Worm (Caenorhabditis elegans) whole organism, L4 larva: ENCODE data around the gene dnj-26.

ENCODE experiments used
- D1046.2 ChIP-seq: fragments of 200-800 bp; sonication (Bioruptor generic); IDR thresholded peaks from 2 replicates; pipeline ENCODE4 v1.3.6; 2022; ENCODE audit warnings: missing genetic modification characterization, missing compliant biosample characterization
- F37D6.2 ChIP-seq: sonication (generic microtip); optimal IDR thresholded peaks from 2 replicates; lab custom pipeline; 2016; ENCODE audit warnings: mild to moderate bottlenecking, missing genetic modification characterization, missing compliant biosample characterization
- F44E2.7 ChIP-seq: fragments of 200-800 bp; sonication (Bioruptor generic); IDR thresholded peaks from 2 replicates; pipeline ENCODE4 v2.1.2; 2022; ENCODE audit warnings: missing genetic modification characterization, missing compliant biosample characterization
- Y48G9A.11 ChIP-seq: fragments of 200-800 bp; sonication (Bioruptor generic); IDR thresholded peaks from 2 replicates; pipeline ENCODE4 v1.3.6; 2022; ENCODE audit warnings: missing genetic modification reagents, missing genetic modification characterization, missing compliant biosample characterization
- ZK337.2 ChIP-seq: fragments of 200-800 bp; sonication (Bioruptor generic); IDR thresholded peaks from 2 replicates; pipeline ENCODE4 v1.3.6; 2022; ENCODE audit warnings: missing genetic modification reagents, missing genetic modification characterization, missing compliant biosample characterization
- aha-1 ChIP-seq: fragments of 150-350 bp; peaks from one replicate; lab custom pipeline; 2014; ENCODE audit warnings: missing biosample characterization, missing genetic modification characterization
- ama-1 ChIP-seq: fragments of 150-350 bp; optimal IDR thresholded peaks from 2 replicates; lab custom pipeline; 2014; ENCODE audit warnings: inconsistent platforms, mixed read lengths
- attf-4 ChIP-seq: sonication (generic microtip); optimal IDR thresholded peaks from 3 replicates; lab custom pipeline; 2017; ENCODE audit warnings: missing biosample characterization, missing genetic modification characterization
- ceh-20 ChIP-seq: fragments of 200-800 bp; sonication (Bioruptor generic); IDR thresholded peaks from 2 replicates; pipeline ENCODE4 v1.3.6; 2022; ENCODE audit warnings: missing genetic modification reagents, missing genetic modification characterization, missing compliant biosample characterization
- ceh-44 ChIP-seq: fragments of 200-800 bp; sonication (Bioruptor generic); IDR thresholded peaks from 2 replicates; pipeline ENCODE4 v1.3.6; 2022; ENCODE audit warnings: missing genetic modification reagents, missing genetic modification characterization, missing compliant biosample characterization
- ceh-62 ChIP-seq: sonication (generic microtip); optimal IDR thresholded peaks from 2 replicates; lab custom pipeline; 2017; ENCODE audit warnings: missing biosample characterization, missing genetic modification characterization
- cey-2 ChIP-seq: sonication (generic microtip); optimal IDR thresholded peaks from 3 replicates; lab custom pipeline; 2017; ENCODE audit warnings: missing genetic modification characterization, mild to moderate bottlenecking, missing compliant biosample characterization, antibody characterized with exemption, borderline replicate concordance; ENCODE audit not compliant: insufficient read depth
- ctbp-1 ChIP-seq: fragments of 200-800 bp; sonication (Bioruptor generic); IDR thresholded peaks from 2 replicates; pipeline ENCODE4 v1.3.6; 2022; ENCODE audit warnings: missing genetic modification reagents, missing genetic modification characterization, missing compliant biosample characterization
- daf-12 ChIP-seq: fragments of 150-350 bp; optimal IDR thresholded peaks from 2 replicates; lab custom pipeline; 2014; ENCODE audit warnings: missing biosample characterization, missing genetic modification reagents, missing genetic modification characterization
- dmd-9 ChIP-seq: fragments of 200-800 bp; sonication (Bioruptor generic); IDR thresholded peaks from 2 replicates; pipeline ENCODE4 v1.3.6; 2022; ENCODE audit warnings: missing genetic modification reagents, missing genetic modification characterization, missing compliant biosample characterization
- dpl-1 ChIP-seq: fragments of 150-350 bp; optimal IDR thresholded peaks from 2 replicates; lab custom pipeline; 2014; ENCODE audit warnings: missing biosample characterization, missing genetic modification reagents, missing genetic modification characterization
- duxl-1 ChIP-seq: sonication (generic microtip); optimal IDR thresholded peaks from 2 replicates; lab custom pipeline; 2016; ENCODE audit warnings: mild to moderate bottlenecking, missing genetic modification characterization, moderate library complexity, missing compliant biosample characterization; ENCODE audit not compliant: poor library complexity
- fos-1 ChIP-seq: fragments of 150-350 bp; optimal IDR thresholded peaks from 2 replicates; lab custom pipeline; 2014; ENCODE audit warnings: missing biosample characterization, missing genetic modification characterization
- hlh-11 ChIP-seq: fragments of 200-800 bp; sonication (Bioruptor generic); optimal IDR thresholded peaks from 2 replicates; lab custom pipeline; 2018; ENCODE audit warnings: mild to moderate bottlenecking, missing genetic modification characterization, missing compliant biosample characterization
- hmg-1.1 ChIP-seq: fragments of 200-800 bp; sonication (Bioruptor generic); IDR thresholded peaks from 2 replicates; pipeline ENCODE4 v1.3.6; 2022; ENCODE audit warnings: missing genetic modification reagents, missing genetic modification characterization, missing compliant biosample characterization
- lim-7 ChIP-seq: fragments of 200-800 bp; sonication (Bioruptor generic); IDR thresholded peaks from 2 replicates; pipeline ENCODE4 v1.3.6; 2022; ENCODE audit warnings: missing genetic modification characterization, missing compliant biosample characterization
- lin-1 ChIP-seq: fragments of 200-800 bp; sonication (Bioruptor generic); IDR thresholded peaks from 2 replicates; pipeline ENCODE4 v1.3.6; 2022; ENCODE audit warnings: missing genetic modification reagents, missing genetic modification characterization, missing compliant biosample characterization
- lin-15B ChIP-seq: fragments of 150-350 bp; sonication (generic microtip); optimal IDR thresholded peaks from 3 replicates; lab custom pipeline; 2014; ENCODE audit warnings: missing biosample characterization, missing genetic modification characterization
- lin-29 ChIP-seq: fragments of 200-800 bp; sonication (Bioruptor generic); IDR thresholded peaks from 2 replicates; pipeline ENCODE4 v1.3.6; 2022; ENCODE audit warnings: missing genetic modification reagents, missing genetic modification characterization, missing compliant biosample characterization
- lin-38 ChIP-seq: fragments of 200-800 bp; sonication (Bioruptor generic); IDR thresholded peaks from 2 replicates; pipeline ENCODE4 v1.3.6; 2022; ENCODE audit warnings: missing genetic modification reagents, missing genetic modification characterization, missing compliant biosample characterization
- lir-3 ChIP-seq: sonication (generic microtip); optimal IDR thresholded peaks from 2 replicates; lab custom pipeline; 2016; ENCODE audit warnings: mild to moderate bottlenecking, missing genetic modification characterization, missing compliant biosample characterization
- lsy-2 ChIP-seq, 2 experiments: fragments of 150-350 bp in 1 of 2; sonication (generic microtip) in 1 of 2; optimal IDR thresholded peaks; 2 replicates each; lab custom pipeline; 2014 to 2017; ENCODE audit warnings: missing biosample characterization in 2 of 2, missing genetic modification characterization in 2 of 2
- madf-5 ChIP-seq, 2 experiments: fragments of 200-800 bp; sonication (Bioruptor generic); IDR thresholded peaks; 2 replicates each; pipeline ENCODE4 v1.3.6; 2022; ENCODE audit warnings: missing compliant biosample characterization in 2 of 2, missing genetic modification characterization in 2 of 2
- mdt-29 ChIP-seq: fragments of 200-800 bp; sonication (Bioruptor generic); IDR thresholded peaks from 2 replicates; pipeline ENCODE4 v1.3.6; 2022; ENCODE audit warnings: missing genetic modification reagents, missing genetic modification characterization, missing compliant biosample characterization
- mep-1 ChIP-seq: fragments of 150-350 bp; sonication (generic microtip); optimal IDR thresholded peaks from 3 replicates; lab custom pipeline; 2014; ENCODE audit warnings: missing biosample characterization, missing genetic modification characterization
- mes-2 ChIP-seq: sonication (generic microtip); optimal IDR thresholded peaks from 2 replicates; lab custom pipeline; 2016; ENCODE audit warnings: missing genotype, mild to moderate bottlenecking, missing genetic modification characterization, missing compliant biosample characterization; ENCODE audit not compliant: poor library complexity, severe bottlenecking
- nhr-10 ChIP-seq: fragments of 150-350 bp; optimal IDR thresholded peaks from 2 replicates; lab custom pipeline; 2014; ENCODE audit warnings: missing biosample characterization, missing genetic modification characterization
- nhr-102 ChIP-seq: sonication (generic microtip); optimal IDR thresholded peaks from 2 replicates; lab custom pipeline; 2016; ENCODE audit warnings: mild to moderate bottlenecking, missing genetic modification characterization, moderate library complexity, missing compliant biosample characterization
- nhr-237 ChIP-seq: sonication (generic microtip); optimal IDR thresholded peaks from 2 replicates; lab custom pipeline; 2017; ENCODE audit warnings: missing biosample characterization, missing genetic modification characterization
- nhr-25 ChIP-seq: sonication (generic microtip); optimal IDR thresholded peaks from 2 replicates; lab custom pipeline; 2017; ENCODE audit warnings: missing genetic modification characterization, mild to moderate bottlenecking, missing compliant biosample characterization, antibody characterized with exemption, moderate library complexity, borderline replicate concordance; ENCODE audit not compliant: insufficient read depth
- nhr-6 ChIP-seq: fragments of 150-350 bp; optimal IDR thresholded peaks from 2 replicates; lab custom pipeline; 2014; ENCODE audit warnings: missing biosample characterization, missing genetic modification characterization
- nhr-76 ChIP-seq: fragments of 150-350 bp; optimal IDR thresholded peaks from 2 replicates; lab custom pipeline; 2014; ENCODE audit warnings: missing biosample characterization, missing genetic modification characterization
- nhr-77 ChIP-seq: fragments of 150-350 bp; optimal IDR thresholded peaks from 2 replicates; lab custom pipeline; 2014; ENCODE audit warnings: missing biosample characterization, missing genetic modification characterization
- php-3 ChIP-seq: fragments of 200-800 bp; sonication (Bioruptor generic); IDR thresholded peaks from 2 replicates; pipeline ENCODE4 v1.3.6; 2022; ENCODE audit warnings: missing genetic modification reagents, missing genetic modification characterization, missing compliant biosample characterization
- rbr-2 ChIP-seq: sonication (generic microtip); optimal IDR thresholded peaks from 2 replicates; lab custom pipeline; 2016; ENCODE audit warnings: missing genotype, missing genetic modification characterization, missing compliant biosample characterization
- sdz-12 ChIP-seq: fragments of 200-800 bp; sonication (Bioruptor generic); optimal IDR thresholded peaks from 2 replicates; lab custom pipeline; 2018; ENCODE audit warnings: mild to moderate bottlenecking, missing genetic modification characterization, missing compliant biosample characterization
- set-16 ChIP-seq: fragments of 200-800 bp; sonication (Bioruptor generic); IDR thresholded peaks from 2 replicates; pipeline ENCODE4 v1.3.6; 2022; ENCODE audit warnings: missing genetic modification reagents, missing genetic modification characterization, missing compliant biosample characterization
- snpc-1.2 ChIP-seq: fragments of 200-800 bp; sonication (Bioruptor generic); IDR thresholded peaks from 2 replicates; pipeline ENCODE4 v1.3.6; 2022; ENCODE audit warnings: missing genetic modification reagents, missing genetic modification characterization, missing compliant biosample characterization
- spr-1 ChIP-seq: sonication (generic microtip); optimal IDR thresholded peaks from 2 replicates; lab custom pipeline; 2016; ENCODE audit warnings: mild to moderate bottlenecking, missing genetic modification characterization, missing compliant biosample characterization
- unc-39 ChIP-seq: sonication (generic microtip); optimal IDR thresholded peaks from 2 replicates; lab custom pipeline; 2017; ENCODE audit warnings: missing biosample characterization, missing genetic modification characterization
- unc-62 ChIP-seq, 3 experiments: fragments of 150-350 bp in 1 of 3; sonication (generic microtip); optimal IDR thresholded peaks in 2 of 3; peaks in 1 of 3; 1 replicate in 1 of 3; 2 replicates in 2 of 3; lab custom pipeline; 2014 to 2017; ENCODE audit warnings: missing biosample characterization in 3 of 3, missing genetic modification characterization in 3 of 3, missing genetic modification reagents in 3 of 3, missing genotype in 1 of 3
- zag-1 ChIP-seq: fragments of 150-350 bp; optimal IDR thresholded peaks from 2 replicates; lab custom pipeline; 2014; ENCODE audit warnings: missing biosample characterization, missing genetic modification characterization
- ztf-11 ChIP-seq: fragments of 150-350 bp; optimal IDR thresholded peaks from 2 replicates; lab custom pipeline; 2014; ENCODE audit warnings: missing biosample characterization, missing genetic modification characterization
- ztf-7 ChIP-seq: fragments of 150-350 bp; optimal IDR thresholded peaks from 2 replicates; lab custom pipeline; 2014; ENCODE audit warnings: missing biosample characterization, missing genetic modification characterization

The dnj-26 gene

DNA sequence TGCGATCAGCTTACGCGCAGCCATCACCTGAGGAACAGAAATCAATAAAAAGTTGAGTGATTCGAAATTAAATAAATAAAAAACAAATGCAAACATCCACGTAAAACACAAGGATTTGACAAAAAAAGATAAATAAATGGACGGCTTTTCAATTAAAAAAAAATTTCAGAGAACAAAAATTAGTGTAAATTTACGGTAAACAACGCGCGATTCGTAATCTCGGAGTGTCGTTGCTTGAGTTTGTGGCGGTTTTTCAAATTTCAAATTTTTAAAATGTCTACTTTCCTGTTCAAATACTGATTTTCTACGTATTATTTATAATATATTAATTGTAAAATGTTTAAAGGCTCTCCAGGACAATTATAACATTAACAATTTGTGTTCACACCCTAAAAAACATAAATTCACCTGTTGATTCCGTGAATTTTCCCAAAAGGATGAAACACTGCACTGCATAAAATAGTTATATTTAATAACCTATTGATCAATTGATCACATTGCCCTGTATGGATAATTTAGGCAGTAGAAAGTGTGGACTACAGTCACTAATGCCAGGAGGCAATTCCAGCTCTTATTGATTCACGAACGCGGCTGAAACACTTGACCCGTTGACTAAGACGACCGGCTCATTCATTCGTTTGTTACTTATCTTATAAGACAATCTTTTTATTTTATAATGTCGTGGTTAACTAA lies 43.3 kb downstream of the dnj-26 start, which contains the start of the genes marb-1 and F35G2.3 (continued):
- TF ChIP-seq Y48G9A.11 (peak; percentile 98), set-16 (GFP tag; lab: Robert Waterston, UW) (no peak), php-3 (GFP tag; lab: Robert Waterston, UW) (no peak), hlh-11 (tag; lab: Kevin White, UChicago) (no peak), cey-2 (tag; lab: Kevin White, UChicago) (no peak), ceh-62 (no peak), unc-39 (tag; lab: Kevin White, UChicago) (no peak), lsy-2 (tag; optimal IDR thresholded peaks at IDR 0.05; lab: Kevin White, UChicago) (peak in 1 of 2 experiments; percentile 78), ctbp-1 (no peak), ztf-11 (no peak), hmg-1.1 (GFP tag; lab: Robert Waterston, UW) (no peak), zag-1 (tag; lab: Kevin White, UChicago) (no peak), duxl-1 (no peak), mep-1 (tag; lab: Kevin White, UChicago) (peak; percentile 25), sdz-12 (GFP tag; lab: Kevin White, UChicago) (no peak), unc-62 (GFP tag; optimal IDR thresholded peaks at IDR 0.05 in 1 of 2; lab: Kevin White, UChicago) (no peak), unc-62 (tag; optimal IDR thresholded peaks at IDR 0.05; lab: Kevin White, UChicago) (no peak), nhr-237 (no peak), lir-3 (no peak), D1046.2 (GFP tag; lab: Robert Waterston, UW) (no peak), lin-1 (GFP tag; lab: Robert Waterston, UW) (no peak), nhr-10 (tag; lab: Kevin White, UChicago) (no peak), daf-12 (tag; lab: Kevin White, UChicago) (no peak), nhr-77 (tag; lab: Kevin White, UChicago) (peak; percentile 46), ZK337.2 (GFP tag; lab: Robert Waterston, UW) (no peak), ceh-44 (no peak), nhr-102 (tag; lab: Kevin White, UChicago) (no peak), spr-1 (tag; lab: Kevin White, UChicago) (no peak), dpl-1 (GFP tag; lab: Kevin White, UChicago) (peak; percentile 92), ztf-7 (tag; lab: Kevin White, UChicago) (peak; percentile 57)

- TF ChIP-seq nhr-6 (no peak), ztf-11 (no peak), mdt-29 (no peak), nhr-77 (tag; lab: Kevin White, UChicago) (peak; percentile 3), nhr-25 (no peak), ceh-62 (no peak), ceh-20 (GFP tag; lab: Robert Waterston, UW) (no peak), snpc-1.2 (GFP tag; lab: Robert Waterston, UW) (peak; percentile 72), lir-3 (no peak), F37D6.2 (no peak), D1046.2 (GFP tag; lab: Robert Waterston, UW) (no peak), ama-1 (lab: Kevin White, UChicago) (peak; percentile 25), attf-4 (tag; lab: Kevin White, UChicago) (no peak), nhr-10 (tag; lab: Kevin White, UChicago) (no peak), lin-29 (GFP tag; lab: Robert Waterston, UW) (no peak), lim-7 (GFP tag; lab: Robert Waterston, UW) (no peak), fos-1 (tag; lab: Kevin White, UChicago) (peak; percentile 18), cey-2 (tag; lab: Kevin White, UChicago) (no peak), aha-1 (tag; lab: Kevin White, UChicago) (peak; percentile 93), lin-15B (tag; lab: Kevin White, UChicago) (no peak), dmd-9 (no peak), F44E2.7 (GFP tag; lab: Robert Waterston, UW) (no peak), nhr-76 (no peak), mes-2 (no peak), madf-5 (GFP tag; IDR thresholded peaks at IDR 0.05; lab: Robert Waterston, UW) (no peak), Y48G9A.11 (peak; percentile 73), lin-38 (GFP tag; lab: Robert Waterston, UW) (peak; percentile 29; the same call in 1 of the 2 replicates), rbr-2 (tag; lab: Kevin White, UChicago) (no peak)
Measured at ce11 chrIV:12207873-12208272, 44.6 kb downstream of the dnj-26 start.
